Worm (Caenorhabditis elegans) whole organism, midembryonic: Measurements from ENCODE around the gene F20A1.6.
"Not testable (repeated sequence)": the region's sequence is repeated elsewhere in the genome, so short reads cannot be mapped to it uniquely, and the experiment has no call there.

Source experiments
- T22C8.4 ChIP-seq: fragments of 200-800 bp; sonication (Bioruptor generic); IDR thresholded peaks from 2 replicates; pipeline ENCODE4 v1.3.6; 2022; ENCODE audit warnings: missing genetic modification characterization, missing compliant biosample characterization
- cog-1 ChIP-seq: sonication (generic microtip); optimal IDR thresholded peaks from 2 replicates; lab custom pipeline; 2016; ENCODE audit warnings: missing genetic modification characterization, missing compliant biosample characterization
- klf-2 ChIP-seq: fragments of 200-800 bp; sonication (Bioruptor generic); conservative IDR thresholded peaks from 2 replicates; pipeline ENCODE4 v1.3.6; 2022; ENCODE audit warnings: missing genetic modification reagents, missing genetic modification characterization, missing compliant biosample characterization
- med-1 ChIP-seq: sonication (generic microtip); optimal IDR thresholded peaks from 2 replicates; lab custom pipeline; 2017; ENCODE audit warnings: missing genetic modification characterization, mild to moderate bottlenecking, missing compliant biosample characterization, antibody characterized with exemption, missing genetic modification reagents; ENCODE audit not compliant: insufficient read depth
- ref-1 ChIP-seq: fragments of 200-800 bp; sonication (Bioruptor generic); conservative IDR thresholded peaks from 2 replicates; pipeline ENCODE4 v1.3.6; 2022; ENCODE audit warnings: missing genetic modification reagents, missing genetic modification characterization, missing compliant biosample characterization
- ztf-23 ChIP-seq: fragments of 200-800 bp; sonication (Bioruptor generic); IDR thresholded peaks from 2 replicates; pipeline ENCODE4 v1.3.6; 2022; ENCODE audit warnings: missing genetic modification reagents, missing genetic modification characterization, missing compliant biosample characterization

DNA sequence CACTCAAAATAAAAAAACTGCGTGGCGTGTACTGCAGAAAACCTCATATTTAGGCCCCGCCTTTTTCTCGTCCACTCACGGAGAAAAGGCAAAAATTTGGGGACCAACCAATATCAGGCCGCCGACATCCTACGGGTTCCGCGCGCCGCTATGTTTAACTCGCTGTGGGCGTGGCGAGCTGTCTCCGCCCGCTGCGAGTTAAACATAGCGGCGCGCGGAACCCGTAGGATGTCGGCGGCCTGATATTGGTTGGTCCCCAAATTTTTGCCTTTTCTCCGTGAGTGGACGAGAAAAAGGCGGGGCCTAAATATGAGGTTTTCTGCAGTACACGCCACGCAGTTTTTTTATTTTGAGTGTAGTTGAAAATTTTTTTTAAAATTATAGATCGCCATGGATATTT is 35.8 kb upstream of the F20A1.6 start, which contains the start of gene tmem-258:
- TF ChIP-seq T22C8.4 (GFP tag; lab: Robert Waterston, UW); klf-2; ref-1 (GFP tag; lab: Robert Waterston, UW); cog-1 (tag; lab: Kevin White, UChicago); med-1 (GFP tag; lab: Kevin White, UChicago); ztf-23: not testable (repeated sequence)
